Worm (Caenorhabditis elegans) whole organism, L4 larva: ENCODE measurements around the gene hmp-1.

Experiments
- D1046.2 ChIP-seq: fragments of 200-800 bp; sonication (Bioruptor generic); IDR thresholded peaks from 2 replicates; pipeline ENCODE4 v1.3.6; 2022; ENCODE audit warnings: missing genetic modification characterization, missing compliant biosample characterization
- F26F4.8 ChIP-seq: fragments of 200-800 bp; sonication (Bioruptor generic); conservative IDR thresholded peaks from 2 replicates; pipeline ENCODE4 v1.3.6; 2022; ENCODE audit warnings: missing genetic modification characterization, missing compliant biosample characterization
- F44E2.7 ChIP-seq: fragments of 200-800 bp; sonication (Bioruptor generic); IDR thresholded peaks from 2 replicates; pipeline ENCODE4 v2.1.2; 2022; ENCODE audit warnings: missing genetic modification characterization, missing compliant biosample characterization
- T26A8.4 ChIP-seq: fragments of 200-800 bp; sonication (Bioruptor generic); IDR thresholded peaks from 2 replicates; pipeline ENCODE4 v1.3.6; 2022; ENCODE audit warnings: missing genetic modification characterization, missing compliant biosample characterization
- Y105C5A.15 ChIP-seq: fragments of 200-800 bp; sonication (Bioruptor generic); IDR thresholded peaks from 2 replicates; pipeline ENCODE4 v1.3.6; 2022; ENCODE audit warnings: missing genetic modification characterization, missing compliant biosample characterization
- Y75B8A.6 ChIP-seq: fragments of 200-800 bp; sonication (Bioruptor generic); IDR thresholded peaks from 2 replicates; pipeline ENCODE4 v1.3.6; 2022; ENCODE audit warnings: missing genetic modification reagents, missing genetic modification characterization, missing compliant biosample characterization
- ZK546.5 ChIP-seq, 2 experiments: sonication (generic microtip); optimal IDR thresholded peaks; 2 replicates each; lab custom pipeline; 2017; ENCODE audit warnings: missing biosample characterization in 2 of 2, missing genetic modification characterization in 2 of 2
- aha-1 ChIP-seq: fragments of 150-350 bp; peaks from one replicate; lab custom pipeline; 2014; ENCODE audit warnings: missing biosample characterization, missing genetic modification characterization
- aly-2 ChIP-seq: sonication (generic microtip); optimal IDR thresholded peaks from 2 replicates; lab custom pipeline; 2018; ENCODE audit warnings: missing biosample characterization, missing genetic modification characterization
- arid-1 ChIP-seq: fragments of 200-800 bp; sonication (Bioruptor generic); conservative IDR thresholded peaks from 2 replicates; pipeline ENCODE4 v1.3.6; 2022; ENCODE audit warnings: missing genetic modification reagents, missing genetic modification characterization, missing compliant biosample characterization
- ceh-44 ChIP-seq: fragments of 200-800 bp; sonication (Bioruptor generic); IDR thresholded peaks from 2 replicates; pipeline ENCODE4 v1.3.6; 2022; ENCODE audit warnings: missing genetic modification reagents, missing genetic modification characterization, missing compliant biosample characterization
- daf-19 ChIP-seq: fragments of 200-800 bp; sonication (Bioruptor generic); conservative IDR thresholded peaks from 2 replicates; pipeline ENCODE4 v1.3.6; 2022; ENCODE audit warnings: missing genetic modification characterization, missing compliant biosample characterization
- dmd-6 ChIP-seq: fragments of 200-800 bp; sonication (Bioruptor generic); IDR thresholded peaks from 2 replicates; pipeline ENCODE4 v1.3.6; 2022; ENCODE audit warnings: missing genetic modification reagents, missing genetic modification characterization, missing compliant biosample characterization
- fkh-10 ChIP-seq: fragments of 150-350 bp; optimal IDR thresholded peaks from 2 replicates; lab custom pipeline; 2014; ENCODE audit warnings: missing biosample characterization, missing genetic modification reagents, missing genetic modification characterization
- hif-1 ChIP-seq, 2 experiments: sonication (generic microtip); optimal IDR thresholded peaks; 2 replicates each; lab custom pipeline; 2016 to 2017; ENCODE audit warnings: missing compliant biosample characterization in 2 of 2, missing genetic modification characterization in 2 of 2, missing genetic modification reagents in 2 of 2, missing genotype in 2 of 2, mild to moderate bottlenecking in 1 of 2
- hlh-11 ChIP-seq: fragments of 200-800 bp; sonication (Bioruptor generic); optimal IDR thresholded peaks from 2 replicates; lab custom pipeline; 2018; ENCODE audit warnings: mild to moderate bottlenecking, missing genetic modification characterization, missing compliant biosample characterization
- hmg-1.1 ChIP-seq: fragments of 200-800 bp; sonication (Bioruptor generic); IDR thresholded peaks from 2 replicates; pipeline ENCODE4 v1.3.6; 2022; ENCODE audit warnings: missing genetic modification reagents, missing genetic modification characterization, missing compliant biosample characterization
- lim-7 ChIP-seq: fragments of 200-800 bp; sonication (Bioruptor generic); IDR thresholded peaks from 2 replicates; pipeline ENCODE4 v1.3.6; 2022; ENCODE audit warnings: missing genetic modification characterization, missing compliant biosample characterization
- lin-13 ChIP-seq: fragments of 150-350 bp; optimal IDR thresholded peaks from 2 replicates; lab custom pipeline; 2014; ENCODE audit warnings: missing biosample characterization, missing genetic modification reagents, missing genetic modification characterization
- lin-38 ChIP-seq: fragments of 200-800 bp; sonication (Bioruptor generic); IDR thresholded peaks from 2 replicates; pipeline ENCODE4 v1.3.6; 2022; ENCODE audit warnings: missing genetic modification reagents, missing genetic modification characterization, missing compliant biosample characterization
- lin-39 ChIP-seq: fragments of 150-350 bp; optimal IDR thresholded peaks from 2 replicates; lab custom pipeline; 2014; ENCODE audit warnings: missing biosample characterization, missing genetic modification reagents, missing genetic modification characterization
- lsy-2 ChIP-seq, 2 experiments: fragments of 150-350 bp in 1 of 2; sonication (generic microtip) in 1 of 2; optimal IDR thresholded peaks; 2 replicates each; lab custom pipeline; 2014 to 2017; ENCODE audit warnings: missing biosample characterization in 2 of 2, missing genetic modification characterization in 2 of 2
- madf-5 ChIP-seq, 2 experiments: fragments of 200-800 bp; sonication (Bioruptor generic); IDR thresholded peaks; 2 replicates each; pipeline ENCODE4 v1.3.6; 2022; ENCODE audit warnings: missing compliant biosample characterization in 2 of 2, missing genetic modification characterization in 2 of 2
- madf-9 ChIP-seq: fragments of 200-800 bp; sonication (Bioruptor generic); conservative IDR thresholded peaks from 2 replicates; pipeline ENCODE4 v1.3.6; 2022; ENCODE audit warnings: missing genetic modification reagents, missing genetic modification characterization, missing compliant biosample characterization
- mdt-29 ChIP-seq: fragments of 200-800 bp; sonication (Bioruptor generic); IDR thresholded peaks from 2 replicates; pipeline ENCODE4 v1.3.6; 2022; ENCODE audit warnings: missing genetic modification reagents, missing genetic modification characterization, missing compliant biosample characterization
- mep-1 ChIP-seq: fragments of 150-350 bp; sonication (generic microtip); optimal IDR thresholded peaks from 3 replicates; lab custom pipeline; 2014; ENCODE audit warnings: missing biosample characterization, missing genetic modification characterization
- nhr-102 ChIP-seq: sonication (generic microtip); optimal IDR thresholded peaks from 2 replicates; lab custom pipeline; 2016; ENCODE audit warnings: mild to moderate bottlenecking, missing genetic modification characterization, moderate library complexity, missing compliant biosample characterization
- nhr-111 ChIP-seq: fragments of 200-800 bp; sonication (Bioruptor generic); optimal IDR thresholded peaks from 2 replicates; lab custom pipeline; 2018; ENCODE audit warnings: mild to moderate bottlenecking, missing genetic modification characterization, missing compliant biosample characterization
- nhr-237 ChIP-seq: sonication (generic microtip); optimal IDR thresholded peaks from 2 replicates; lab custom pipeline; 2017; ENCODE audit warnings: missing biosample characterization, missing genetic modification characterization
- nhr-42 ChIP-seq: fragments of 200-800 bp; sonication (Bioruptor generic); IDR thresholded peaks from 2 replicates; pipeline ENCODE4 v1.3.6; 2022; ENCODE audit warnings: missing genetic modification characterization, missing compliant biosample characterization
- pha-4 ChIP-seq, 2 experiments: fragments of 150-350 bp in 1 of 2; fragments of 200-800 bp in 1 of 2; sonication (Bioruptor generic) in 1 of 2; IDR thresholded peaks in 1 of 2; optimal IDR thresholded peaks in 1 of 2; 2 replicates each; pipeline versions ENCODE4 v1.3.6 to Lab custom; 2014 to 2022; ENCODE audit warnings: missing genetic modification characterization in 2 of 2, missing genetic modification reagents in 2 of 2, missing biosample characterization in 1 of 2, missing compliant biosample characterization in 1 of 2
- php-3 ChIP-seq: fragments of 200-800 bp; sonication (Bioruptor generic); IDR thresholded peaks from 2 replicates; pipeline ENCODE4 v1.3.6; 2022; ENCODE audit warnings: missing genetic modification reagents, missing genetic modification characterization, missing compliant biosample characterization
- saeg-2 ChIP-seq: fragments of 200-800 bp; sonication (Bioruptor generic); IDR thresholded peaks from 2 replicates; pipeline ENCODE4 v1.3.6; 2022; ENCODE audit warnings: missing genetic modification reagents, missing genetic modification characterization, missing compliant biosample characterization
- sdz-12 ChIP-seq: fragments of 200-800 bp; sonication (Bioruptor generic); optimal IDR thresholded peaks from 2 replicates; lab custom pipeline; 2018; ENCODE audit warnings: mild to moderate bottlenecking, missing genetic modification characterization, missing compliant biosample characterization
- spr-1 ChIP-seq: sonication (generic microtip); optimal IDR thresholded peaks from 2 replicates; lab custom pipeline; 2016; ENCODE audit warnings: mild to moderate bottlenecking, missing genetic modification characterization, missing compliant biosample characterization
- unc-62 ChIP-seq, 3 experiments: fragments of 150-350 bp in 1 of 3; sonication (generic microtip); optimal IDR thresholded peaks in 2 of 3; peaks in 1 of 3; 1 replicate in 1 of 3; 2 replicates in 2 of 3; lab custom pipeline; 2014 to 2017; ENCODE audit warnings: missing biosample characterization in 3 of 3, missing genetic modification characterization in 3 of 3, missing genetic modification reagents in 3 of 3, missing genotype in 1 of 3
- zfp-3 ChIP-seq: fragments of 200-800 bp; sonication (Bioruptor generic); conservative IDR thresholded peaks from 2 replicates; pipeline ENCODE4 v1.3.6; 2022; ENCODE audit warnings: missing genetic modification reagents, missing genetic modification characterization, missing compliant biosample characterization

Gene hmp-1

DNA sequence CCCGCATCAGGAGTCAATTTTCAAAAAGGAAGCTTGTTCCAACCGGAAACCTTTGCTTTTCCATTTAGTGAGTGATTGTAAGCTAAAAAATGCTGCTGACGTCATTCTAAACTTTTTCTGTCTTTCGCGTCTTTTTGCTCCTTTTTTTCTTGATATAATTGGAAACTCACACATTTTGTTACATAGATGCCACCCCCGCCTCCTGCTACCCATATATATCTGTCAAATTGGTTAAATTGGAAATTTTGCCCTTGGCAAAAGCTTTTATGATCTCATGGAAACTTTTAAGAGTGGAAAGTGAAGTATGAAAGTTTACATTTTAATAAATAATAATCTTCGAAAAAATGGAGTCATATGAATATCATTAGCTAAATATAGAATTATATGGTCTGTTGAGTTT is 35.7 kb upstream of the hmp-1 start:
- TF ChIP-seq F26F4.8 (GFP tag; lab: Robert Waterston, UW) (no peak), aha-1 (tag; lab: Kevin White, UChicago) (peak; percentile 77)

DNA sequence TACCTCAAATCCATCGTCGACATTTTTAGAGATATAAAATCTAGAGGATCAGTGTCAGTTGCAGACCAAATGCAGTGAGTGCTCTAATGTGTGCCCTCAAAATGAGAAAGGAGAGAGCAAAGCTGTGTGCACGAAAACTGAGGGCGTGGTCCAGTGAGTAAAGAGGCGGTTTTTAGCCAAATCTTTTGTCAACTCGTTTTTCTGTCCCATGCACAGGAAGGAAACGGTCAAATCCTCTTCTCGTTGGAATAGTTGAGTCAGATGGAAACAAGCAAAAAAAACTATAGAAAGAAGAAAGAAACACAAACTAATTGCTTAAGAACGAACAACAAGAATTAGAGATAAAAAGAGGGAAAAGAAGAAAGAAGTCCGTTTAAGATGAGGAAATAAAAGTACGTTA is 33.8 kb upstream of the hmp-1 start, which contains the start of gene D2023.3:
Gene D2023.3, minus strand, starts transcription at position 101 of the 400 bp plus-strand sequence.
- no peak for TF ChIP-seq lin-39 (tag; lab: Kevin White, UChicago)
- TF ChIP-seq unc-62 (GFP tag; optimal IDR thresholded peaks at IDR 0.05 in 1 of 2; lab: Kevin White, UChicago) = peak in 1 of 2 experiments; percentile 72
- no peak for TF ChIP-seq unc-62 (tag; optimal IDR thresholded peaks at IDR 0.05; lab: Kevin White, UChicago)
- TF ChIP-seq aly-2 = no peak
- TF ChIP-seq ZK546.5 (tag; optimal IDR thresholded peaks at IDR 0.05; lab: Kevin White, UChicago) = no peak

DNA sequence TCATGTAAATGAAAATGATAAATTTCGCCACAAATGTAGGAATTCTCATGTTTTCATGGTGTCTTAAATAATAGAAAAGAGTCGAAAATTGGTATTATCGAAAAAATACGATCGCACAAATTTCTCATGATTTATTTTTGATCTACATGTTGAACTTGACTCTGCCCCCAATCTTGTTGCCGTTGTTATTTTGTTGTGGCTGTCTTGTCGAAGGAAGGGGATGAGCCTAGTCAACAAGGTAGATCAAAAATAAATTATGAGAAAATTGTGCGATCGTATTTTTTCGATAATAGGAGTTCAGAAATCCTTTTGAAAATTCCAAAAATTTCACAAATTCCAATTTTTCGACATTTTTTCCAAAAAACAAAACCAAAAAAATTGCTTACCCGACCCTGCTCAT is 30.1 kb upstream of the hmp-1 start:
- TF ChIP-seq nhr-102 (tag; lab: Kevin White, UChicago) = no peak
- no peak for TF ChIP-seq mep-1 (tag; lab: Kevin White, UChicago)
- TF ChIP-seq dmd-6 = no peak

DNA sequence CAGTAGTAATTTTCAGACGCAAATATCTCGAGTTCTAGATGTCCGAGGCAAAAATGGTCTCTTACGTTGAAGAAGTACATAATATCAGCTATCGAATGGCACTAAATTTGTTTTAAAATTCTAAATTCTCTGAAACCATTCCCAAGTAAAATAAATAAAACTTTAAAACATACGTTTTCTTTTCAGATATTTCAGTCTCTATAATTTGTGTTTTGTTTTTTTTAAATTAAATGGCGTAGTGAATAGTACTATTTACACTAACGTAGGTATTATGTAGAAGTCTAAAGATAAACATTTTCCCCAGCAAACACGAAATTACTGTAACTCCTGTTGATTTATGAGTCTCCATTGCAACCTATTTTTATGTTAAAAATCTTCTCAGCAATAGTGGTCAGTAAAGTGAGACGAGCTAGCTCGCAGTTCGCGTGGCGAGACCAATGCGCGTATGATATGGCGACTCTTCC is 28.4 kb upstream of the hmp-1 start:
- TF ChIP-seq hif-1 (tag; optimal IDR thresholded peaks at IDR 0.05; lab: Kevin White, UChicago) (peak in 1 of 2 experiments; percentile 11), F44E2.7 (GFP tag; lab: Robert Waterston, UW) (0 out of 2 replicates have a peak, but pooled peaks have one; percentile 14), nhr-237 (tag; lab: Kevin White, UChicago) (no peak), sdz-12 (GFP tag; lab: Kevin White, UChicago) (no peak), lin-13 (no peak), madf-5 (GFP tag; IDR thresholded peaks at IDR 0.05; lab: Robert Waterston, UW) (0 out of 4 replicates have a peak, but pooled peaks of 1 of the 2 experiments have one; percentile 29), lin-38 (GFP tag; lab: Robert Waterston, UW) (peak; percentile 63), saeg-2 (GFP tag; lab: Robert Waterston, UW) (0 out of 2 replicates have a peak, but pooled peaks have one; percentile 26), madf-9 (GFP tag; lab: Robert Waterston, UW) (no peak), nhr-111 (no peak), mdt-29 (GFP tag; lab: Robert Waterston, UW) (no peak; the same call in 1 of the 2 replicates), arid-1 (GFP tag; lab: Robert Waterston, UW) (peak; percentile 67), hlh-11 (tag; lab: Kevin White, UChicago) (peak; percentile 4), lin-39 (tag; lab: Kevin White, UChicago) (no peak), spr-1 (tag; lab: Kevin White, UChicago) (no peak), daf-19 (GFP tag; lab: Robert Waterston, UW) (no peak), zfp-3 (GFP tag; lab: Robert Waterston, UW) (peak; percentile 91), D1046.2 (GFP tag; lab: Robert Waterston, UW) (peak; percentile 69; the same call in 1 of the 2 replicates), mep-1 (tag; lab: Kevin White, UChicago) (peak; percentile 48), Y105C5A.15 (0 out of 2 replicates have a peak, but pooled peaks have one; percentile 59), hmg-1.1 (peak; percentile 24; the same call in 1 of the 2 replicates), php-3 (GFP tag; lab: Robert Waterston, UW) (peak; percentile 58; the same call in 1 of the 2 replicates), nhr-42 (0 out of 2 replicates have a peak, but pooled peaks have one; percentile 72), fkh-10 (no peak), lsy-2 (tag; optimal IDR thresholded peaks at IDR 0.05; lab: Kevin White, UChicago) (peak in 1 of 2 experiments; percentile 24), pha-4 (GFP tag; IDR thresholded peaks at IDR 0.05; lab: Robert Waterston, UW) (peak; percentile 72; the same call in 1 of the 2 replicates), pha-4 (tag; optimal IDR thresholded peaks at IDR 0.05; lab: Kevin White, UChicago) (no peak), nhr-102 (tag; lab: Kevin White, UChicago) (peak; percentile 55), lim-7 (GFP tag; lab: Robert Waterston, UW) (0 out of 2 replicates have a peak, but pooled peaks have one; percentile 10), dmd-6 (peak; percentile 25; the same call in 1 of the 2 replicates), Y75B8A.6 (peak; percentile 7; the same call in 1 of the 2 replicates), T26A8.4 (peak; percentile 74), ceh-44 (no peak)
